Worm (Caenorhabditis elegans): ENCODE measurements around the gene R02E12.4.

The R02E12.4 gene

DNA sequence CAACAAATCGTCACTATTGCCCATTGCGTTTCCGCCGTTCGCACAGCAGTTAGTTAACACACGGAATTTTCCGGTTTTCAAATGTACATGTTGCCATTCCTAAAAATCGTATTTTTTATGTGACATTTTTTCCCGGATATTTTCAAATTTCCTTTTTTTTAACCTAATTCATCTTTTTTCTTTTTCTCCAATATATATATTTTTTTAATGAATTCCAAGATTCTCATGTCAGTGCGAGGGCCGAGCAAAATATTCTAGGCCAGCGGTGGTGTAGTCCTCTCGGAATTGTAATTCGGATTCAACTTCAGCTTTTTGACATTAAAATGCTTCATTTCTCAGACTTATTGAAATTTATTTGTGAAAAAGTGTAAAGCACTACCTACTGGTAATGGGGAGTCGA is at the start of gene R02E12.4:
Gene R02E12.4, plus strand, starts transcription at position 301 of the 400 bp plus-strand sequence.
- no peak for TF ChIP-seq snpc-1.1 (tag; optimal IDR thresholded peaks at IDR 0.05; ENCODE audit: insufficient read depth)
- no peak for TF ChIP-seq F49E8.2 (tag; optimal IDR thresholded peaks at IDR 0.05; ENCODE audit: insufficient read depth)
- TF ChIP-seq ceh-40 (GFP tag; IDR thresholded peaks at IDR 0.05) = no peak
- TF ChIP-seq nfyb-1 (GFP tag; IDR thresholded peaks at IDR 0.05) = no peak

DNA sequence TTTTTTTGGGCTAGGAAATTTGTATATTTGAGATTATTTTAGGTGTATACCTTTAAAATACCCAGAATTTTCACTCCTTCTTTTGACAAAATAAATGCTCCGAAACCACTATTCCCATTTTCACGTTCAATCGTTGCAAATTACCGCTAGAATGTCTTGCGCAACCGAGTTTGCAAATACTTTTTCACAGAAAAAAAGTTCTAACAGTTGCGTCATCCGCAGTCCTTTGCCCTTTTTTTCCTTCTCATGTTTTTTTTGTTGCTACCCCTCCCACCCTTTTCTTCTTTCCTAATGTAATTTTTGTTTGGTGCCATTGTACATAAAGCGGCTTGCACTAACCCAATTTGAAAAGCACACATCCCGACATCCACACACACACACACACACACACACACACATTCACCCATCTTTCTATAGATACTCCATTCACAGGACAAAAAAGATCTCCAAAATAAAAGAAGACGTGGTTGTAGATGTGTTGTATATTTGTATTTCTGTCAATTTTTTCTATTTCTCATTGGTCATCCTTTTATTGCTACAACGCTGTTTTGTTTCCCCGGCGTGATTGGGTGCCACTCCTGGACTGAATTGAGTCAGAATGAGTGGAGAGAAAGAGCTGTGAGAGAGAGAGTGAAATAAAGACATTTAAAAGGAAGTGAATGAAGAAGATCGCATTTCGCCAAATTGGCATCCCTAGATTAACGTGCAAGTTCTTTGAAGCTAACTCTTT is 47.5 kb upstream of the R02E12.4 start:
- no peak for TF ChIP-seq ceh-58 (GFP tag; IDR thresholded peaks at IDR 0.05)
- TF ChIP-seq F23B12.7 (tag; optimal IDR thresholded peaks at IDR 0.05; ENCODE audit: insufficient read depth) = no peak
- TF ChIP-seq egl-18 (GFP tag; IDR thresholded peaks at IDR 0.05) = no peak
- no peak for TF ChIP-seq ama-1 (optimal IDR thresholded peaks at IDR 0.05)
- TF ChIP-seq ama-1 (GFP tag; optimal IDR thresholded peaks at IDR 0.05) = no peak
- no peak for TF ChIP-seq Y53F4B.3 (GFP tag; IDR thresholded peaks at IDR 0.05)
- no peak for TF ChIP-seq madf-10 (tag; optimal IDR thresholded peaks at IDR 0.05)
- TF ChIP-seq nhr-179 (tag; optimal IDR thresholded peaks at IDR 0.05) = no peak
- no peak for TF ChIP-seq snpc-1.1 (tag; optimal IDR thresholded peaks at IDR 0.05; ENCODE audit: insufficient read depth)
- no peak for TF ChIP-seq nhr-120 (GFP tag; IDR thresholded peaks at IDR 0.05)
- no peak for TF ChIP-seq hlh-26 (GFP tag; conservative IDR thresholded peaks at IDR 0.05)
- no peak for TF ChIP-seq lin-54 (GFP tag; optimal IDR thresholded peaks at IDR 0.05)
- no peak for TF ChIP-seq hlh-12 (tag; optimal IDR thresholded peaks at IDR 0.05)
- TF ChIP-seq mel-28 (tag; optimal IDR thresholded peaks at IDR 0.05; ENCODE audit: borderline replicate concordance) = no peak
- no peak for TF ChIP-seq B0336.3 (GFP tag; IDR thresholded peaks at IDR 0.05)
- TF ChIP-seq ztf-6 (GFP tag; IDR thresholded peaks at IDR 0.05) = no peak
- TF ChIP-seq xnd-1 (tag; optimal IDR thresholded peaks at IDR 0.05) = no peak
- no peak for TF ChIP-seq ekl-4 (GFP tag; IDR thresholded peaks at IDR 0.05)
- TF ChIP-seq nhr-27 (tag; optimal IDR thresholded peaks at IDR 0.05) = no peak
- TF ChIP-seq egl-44 (GFP tag; IDR thresholded peaks at IDR 0.05) = no peak

DNA sequence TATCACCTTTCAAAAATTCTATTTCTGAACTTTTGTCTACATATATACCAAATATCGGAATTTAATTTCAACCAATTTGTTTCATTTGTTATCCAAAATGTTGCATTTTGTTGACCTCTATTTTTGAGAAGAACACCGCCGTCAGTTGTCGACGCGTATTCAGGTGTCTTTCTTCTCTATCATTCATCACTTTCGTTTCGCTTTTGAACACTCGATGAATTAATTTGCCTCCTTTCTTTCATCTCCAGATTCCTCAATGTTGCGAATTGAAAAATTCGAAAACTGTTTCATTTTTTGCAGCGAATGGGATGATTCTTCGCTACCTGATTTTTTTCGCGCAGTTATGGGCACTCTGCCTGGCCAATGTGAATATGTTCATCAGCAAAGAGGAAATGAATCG is 46.9 kb upstream of the R02E12.4 start, which contains the start of gene lin-18:
Gene lin-18, plus strand, starts transcription at position 301 of the 400 bp plus-strand sequence.
- TF ChIP-seq ceh-79 (tag; optimal IDR thresholded peaks at IDR 0.05) (no peak), Y79H2A.3 (GFP tag; conservative IDR thresholded peaks at IDR 0.05) (no peak), ztf-28 (GFP tag; IDR thresholded peaks at IDR 0.05) (no peak), aptf-3 (GFP tag; IDR thresholded peaks at IDR 0.05) (no peak), rcor-1 (GFP tag; IDR thresholded peaks at IDR 0.05) (no peak), attf-6 (GFP tag; IDR thresholded peaks at IDR 0.05) (no peak), lag-1 (GFP tag; IDR thresholded peaks at IDR 0.05) (no peak), cebp-1 (GFP tag; IDR thresholded peaks at IDR 0.05) (no peak), cebp-1 (tag; optimal IDR thresholded peaks at IDR 0.05) (no peak), zim-3 (tag; optimal IDR thresholded peaks at IDR 0.05) (no peak)

DNA sequence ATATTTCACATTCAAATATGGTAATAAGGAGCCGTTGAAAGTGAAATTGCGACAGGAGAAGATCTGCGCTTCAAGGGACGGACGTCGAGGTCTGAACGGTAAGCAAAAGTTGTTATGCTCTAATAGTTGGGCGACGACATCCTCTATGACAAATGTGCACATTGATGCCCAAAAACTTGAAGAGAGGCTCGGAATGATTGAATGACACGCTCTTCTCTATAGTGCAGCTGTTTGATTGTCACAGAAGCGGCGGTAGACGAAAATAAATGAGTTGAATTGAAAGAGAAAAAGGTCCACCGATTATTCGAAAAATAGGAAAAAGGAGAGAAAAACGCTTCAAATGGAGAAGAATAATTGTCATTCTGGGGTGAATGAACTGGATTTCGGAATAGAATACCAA is 45.9 kb upstream of the R02E12.4 start:
- no peak for TF ChIP-seq nhr-120 (GFP tag; IDR thresholded peaks at IDR 0.05)
- TF ChIP-seq let-607 (tag; optimal IDR thresholded peaks at IDR 0.05) = no peak
- TF ChIP-seq tbp1 (GFP tag; optimal IDR thresholded peaks at IDR 0.05) = no peak
- TF ChIP-seq nhr-80 (tag; optimal IDR thresholded peaks at IDR 0.05) = no peak
- TF ChIP-seq egl-18 (GFP tag; IDR thresholded peaks at IDR 0.05) = no peak
- TF ChIP-seq egl-44 (GFP tag; IDR thresholded peaks at IDR 0.05) = no peak
- TF ChIP-seq ceh-40 (GFP tag; IDR thresholded peaks at IDR 0.05) = no peak
- no peak for TF ChIP-seq lsl-1 (GFP tag; optimal IDR thresholded peaks at IDR 0.05)
- no peak for TF ChIP-seq K12H6.12 (tag; optimal IDR thresholded peaks at IDR 0.05)
- TF ChIP-seq him-1 (tag; optimal IDR thresholded peaks at IDR 0.05) = no peak
- no peak for TF ChIP-seq ztf-28 (GFP tag; IDR thresholded peaks at IDR 0.05)
- no peak for TF ChIP-seq efl-1 (GFP tag; optimal IDR thresholded peaks at IDR 0.05)
- TF ChIP-seq egrh-3 (GFP tag; IDR thresholded peaks at IDR 0.05) = no peak
- TF ChIP-seq tlf-1 (GFP tag; optimal IDR thresholded peaks at IDR 0.05) = no peak
- no peak for TF ChIP-seq snpc-1.3 (tag; optimal IDR thresholded peaks at IDR 0.05; ENCODE audit: insufficient read depth)
- TF ChIP-seq dpl-1 (GFP tag; optimal IDR thresholded peaks at IDR 0.05) = no peak
- TF ChIP-seq hsf-1 (GFP tag; IDR thresholded peaks at IDR 0.05) = no peak

Measured in whole organism, young adult.